Worm (Caenorhabditis elegans) whole organism, L1 larva: Measurements from ENCODE around the gene Y49A3A.3.
A peak's percentile ranks its signal among the peaks of the same experiment; 100 is the strongest.
"Not testable (repeated sequence)": the region's sequence is repeated elsewhere in the genome, so short reads cannot be mapped to it uniquely, and the experiment has no call there.

Experiments
- aha-1 ChIP-seq: fragments of 150-350 bp; optimal IDR thresholded peaks from 2 replicates; lab custom pipeline; 2014; ENCODE audit warnings: missing biosample characterization, missing genetic modification characterization
- alr-1 ChIP-seq: fragments of 200-800 bp; sonication (Bioruptor generic); optimal IDR thresholded peaks from 2 replicates; lab custom pipeline; 2018; ENCODE audit warnings: borderline replicate concordance, mild to moderate bottlenecking, missing genetic modification characterization, missing compliant biosample characterization
- aly-2 ChIP-seq: fragments of 150-350 bp; optimal IDR thresholded peaks from 2 replicates; lab custom pipeline; 2014; ENCODE audit warnings: missing biosample characterization, missing genetic modification characterization
- blmp-1 ChIP-seq: fragments of 150-350 bp; optimal IDR thresholded peaks from 2 replicates; lab custom pipeline; 2014; ENCODE audit warnings: missing biosample characterization, missing genetic modification characterization
- ceh-63 ChIP-seq: fragments of 200-800 bp; sonication (Bioruptor generic); optimal IDR thresholded peaks from 2 replicates; lab custom pipeline; 2018; ENCODE audit warnings: mild to moderate bottlenecking, missing genetic modification characterization, missing compliant biosample characterization
- ceh-82 ChIP-seq, 3 experiments: fragments of 150-350 bp in 1 of 3; sonication (generic microtip) in 2 of 3; optimal IDR thresholded peaks; 2 replicates each; lab custom pipeline; 2014 to 2017; ENCODE audit warnings: missing biosample characterization in 3 of 3, missing genetic modification characterization in 3 of 3
- ceh-88 ChIP-seq: fragments of 200-800 bp; sonication (Bioruptor generic); IDR thresholded peaks from 2 replicates; pipeline ENCODE4 v1.3.6; 2022; ENCODE audit warnings: missing genetic modification characterization, missing compliant biosample characterization
- dpl-1 ChIP-seq, 3 experiments: fragments of 150-350 bp in 2 of 3; sonication (generic microtip) in 1 of 3; optimal IDR thresholded peaks; 2 replicates each; lab custom pipeline; 2014 to 2017; ENCODE audit warnings: missing biosample characterization in 3 of 3, missing genetic modification characterization in 3 of 3, missing genetic modification reagents in 3 of 3
- efl-1 ChIP-seq, 4 experiments: fragments of 150-350 bp; optimal IDR thresholded peaks in 3 of 4; peaks in 1 of 4; 1 replicate in 1 of 4; 2 replicates in 3 of 4; lab custom pipeline; 2014; ENCODE audit warnings: missing biosample characterization in 2 of 4, missing genetic modification characterization in 2 of 4, missing genetic modification reagents in 2 of 4
- efl-3 ChIP-seq: fragments of 200-800 bp; sonication (Bioruptor generic); optimal IDR thresholded peaks from 2 replicates; lab custom pipeline; 2018; ENCODE audit warnings: mild to moderate bottlenecking, missing genetic modification characterization, missing compliant biosample characterization
- egl-27 ChIP-seq, 2 experiments: fragments of 150-350 bp in 1 of 2; sonication (generic microtip); optimal IDR thresholded peaks; 3 replicates each; lab custom pipeline; 2017 to 2018; ENCODE audit warnings: missing biosample characterization in 2 of 2, missing genetic modification characterization in 2 of 2, missing genetic modification reagents in 2 of 2
- elt-2 ChIP-seq: sonication (generic microtip); optimal IDR thresholded peaks from 2 replicates; lab custom pipeline; 2016; ENCODE audit warnings: missing genetic modification characterization, mild to moderate bottlenecking, inconsistent platforms, missing compliant biosample characterization, missing genetic modification reagents
- fos-1 ChIP-seq: fragments of 150-350 bp; optimal IDR thresholded peaks from 2 replicates; lab custom pipeline; 2014; ENCODE audit warnings: missing biosample characterization, missing genetic modification characterization
- hpl-2 ChIP-seq: fragments of 150-350 bp; optimal IDR thresholded peaks from 2 replicates; lab custom pipeline; 2014; ENCODE audit warnings: missing biosample characterization, missing genetic modification reagents, missing genetic modification characterization
- lin-14 ChIP-seq: fragments of 200-800 bp; sonication (Bioruptor generic); optimal IDR thresholded peaks from 2 replicates; lab custom pipeline; 2018; ENCODE audit warnings: mild to moderate bottlenecking, missing genetic modification characterization, moderate library complexity, missing compliant biosample characterization
- lin-35 ChIP-seq, 2 experiments: fragments of 150-350 bp; optimal IDR thresholded peaks; 2 replicates each; lab custom pipeline; 2014; ENCODE audit warnings: missing biosample characterization in 2 of 2, missing genetic modification characterization in 2 of 2, missing genetic modification reagents in 2 of 2
- lin-39 ChIP-seq: fragments of 150-350 bp; optimal IDR thresholded peaks from 2 replicates; lab custom pipeline; 2014; ENCODE audit warnings: missing biosample characterization, missing genetic modification reagents, missing genetic modification characterization
- mab-9 ChIP-seq: fragments of 200-800 bp; sonication (Bioruptor generic); IDR thresholded peaks from 2 replicates; pipeline ENCODE4 v1.3.6; 2022; ENCODE audit warnings: missing genetic modification reagents, missing genetic modification characterization, missing compliant biosample characterization
- mep-1 ChIP-seq: fragments of 150-350 bp; optimal IDR thresholded peaks from 2 replicates; lab custom pipeline; 2014; ENCODE audit warnings: missing biosample characterization, missing genetic modification characterization
- nhr-19 ChIP-seq: fragments of 200-800 bp; sonication (Bioruptor generic); conservative IDR thresholded peaks from 2 replicates; pipeline ENCODE4 v1.3.6; 2022; ENCODE audit warnings: missing genetic modification characterization, missing compliant biosample characterization
- nhr-47 ChIP-seq: sonication (generic microtip); optimal IDR thresholded peaks from 2 replicates; lab custom pipeline; 2016; ENCODE audit warnings: mild to moderate bottlenecking, missing genetic modification characterization, moderate library complexity, missing compliant biosample characterization
- nhr-71 ChIP-seq: sonication (generic microtip); optimal IDR thresholded peaks from 2 replicates; lab custom pipeline; 2016; ENCODE audit warnings: mild to moderate bottlenecking, missing genetic modification characterization, moderate library complexity, missing compliant biosample characterization
- nhr-76 ChIP-seq: sonication (generic microtip); optimal IDR thresholded peaks from 2 replicates; lab custom pipeline; 2017; ENCODE audit warnings: missing biosample characterization, missing genetic modification characterization
- nhr-77 ChIP-seq: fragments of 150-350 bp; optimal IDR thresholded peaks from 2 replicates; lab custom pipeline; 2014; ENCODE audit warnings: missing biosample characterization, missing genetic modification characterization
- nhr-84 ChIP-seq: sonication (generic microtip); optimal IDR thresholded peaks from 2 replicates; lab custom pipeline; 2017; ENCODE audit warnings: missing biosample characterization, missing genetic modification characterization
- nhr-90 ChIP-seq: sonication (generic microtip); optimal IDR thresholded peaks from 2 replicates; lab custom pipeline; 2016; ENCODE audit warnings: mild to moderate bottlenecking, missing genetic modification characterization, missing compliant biosample characterization; ENCODE audit not compliant: poor library complexity
- sptf-1 ChIP-seq: fragments of 150-350 bp; optimal IDR thresholded peaks from 2 replicates; lab custom pipeline; 2014; ENCODE audit warnings: missing biosample characterization, missing genetic modification characterization
- tbx-2 ChIP-seq: sonication (generic microtip); optimal IDR thresholded peaks from 2 replicates; lab custom pipeline; 2016; ENCODE audit warnings: missing genetic modification characterization, missing compliant biosample characterization
- tlp-1 ChIP-seq: fragments of 150-350 bp; optimal IDR thresholded peaks from 2 replicates; lab custom pipeline; 2014; ENCODE audit warnings: missing biosample characterization, missing genetic modification characterization
- unc-30 ChIP-seq: sonication (generic microtip); optimal IDR thresholded peaks from 2 replicates; lab custom pipeline; 2017; ENCODE audit warnings: missing biosample characterization, missing genetic modification characterization
- unc-62 ChIP-seq: fragments of 150-350 bp; optimal IDR thresholded peaks from 2 replicates; lab custom pipeline; 2014; ENCODE audit warnings: missing biosample characterization, missing genetic modification reagents, missing genetic modification characterization
- unc-86 ChIP-seq: sonication (generic microtip); optimal IDR thresholded peaks from 2 replicates; lab custom pipeline; 2016; ENCODE audit warnings: missing genetic modification characterization, missing compliant biosample characterization
- zag-1 ChIP-seq: fragments of 150-350 bp; optimal IDR thresholded peaks from 2 replicates; lab custom pipeline; 2014; ENCODE audit warnings: missing biosample characterization, missing genetic modification characterization
- zip-4 ChIP-seq: fragments of 200-800 bp; sonication (Bioruptor generic); optimal IDR thresholded peaks from 2 replicates; lab custom pipeline; 2018; ENCODE audit warnings: mild to moderate bottlenecking, missing genetic modification characterization, moderate library complexity, missing compliant biosample characterization
- ztf-11 ChIP-seq, 2 experiments: sonication (generic microtip); optimal IDR thresholded peaks; 2 replicates each; lab custom pipeline; 2016 to 2017; ENCODE audit warnings: missing genetic modification characterization in 2 of 2, missing biosample characterization in 1 of 2, missing compliant biosample characterization in 1 of 2
- ztf-4 ChIP-seq: fragments of 150-350 bp; optimal IDR thresholded peaks from 2 replicates; lab custom pipeline; 2014; ENCODE audit warnings: missing biosample characterization, missing genetic modification characterization

Gene Y49A3A.3

DNA sequence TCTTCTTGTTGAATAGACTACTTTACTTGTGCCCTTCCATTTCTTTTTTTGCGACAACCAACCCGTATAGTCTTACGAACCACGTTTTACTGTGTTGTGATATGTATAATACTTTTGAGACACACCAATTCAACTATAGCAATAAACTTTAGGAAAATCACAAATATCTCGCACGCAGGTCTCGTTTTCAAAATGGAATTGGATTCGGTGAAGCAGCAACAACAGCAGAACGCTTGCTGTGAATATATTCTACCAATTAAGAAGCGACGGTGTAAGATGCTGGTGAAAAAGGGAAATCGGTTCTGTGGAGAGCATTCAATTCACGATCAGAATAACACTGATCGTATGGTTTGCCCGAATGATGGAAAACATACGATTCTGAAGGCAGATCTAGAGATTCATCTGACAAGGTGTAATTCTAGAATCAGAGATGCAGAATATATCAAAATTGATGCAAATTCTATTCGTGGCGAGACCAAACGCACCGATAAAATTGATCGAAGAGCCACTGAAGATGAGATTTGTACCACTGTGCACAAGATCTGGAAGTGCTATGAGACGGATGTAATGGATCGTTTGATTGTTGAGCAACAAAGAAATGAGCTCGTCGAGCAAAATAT is at the start of gene Y49A3A.3 (continued):
- no peak for TF ChIP-seq ceh-63 (GFP tag; lab: Kevin White, UChicago)
- TF ChIP-seq hpl-2 (GFP tag; lab: Kevin White, UChicago), result no peak
- TF ChIP-seq nhr-76 (tag; lab: Kevin White, UChicago), result no peak
- peak in 1 of 2 experiments; percentile 34 for TF ChIP-seq lin-35 (GFP tag; optimal IDR thresholded peaks at IDR 0.05; lab: Kevin White, UChicago)
- no peak for TF ChIP-seq nhr-19 (GFP tag; lab: Robert Waterston, UW)
- no peak for TF ChIP-seq ztf-11 (tag; optimal IDR thresholded peaks at IDR 0.05; lab: Kevin White, UChicago)
- TF ChIP-seq nhr-84 (tag; lab: Kevin White, UChicago), result no peak
- TF ChIP-seq zip-4 (GFP tag; lab: Kevin White, UChicago), result no peak
- no peak for TF ChIP-seq alr-1 (tag; lab: Kevin White, UChicago)
- TF ChIP-seq aha-1 (tag; lab: Kevin White, UChicago), result no peak
- TF ChIP-seq nhr-47, result peak; percentile 20
- TF ChIP-seq fos-1 (tag; lab: Kevin White, UChicago), result no peak
- TF ChIP-seq unc-86 (tag; lab: Kevin White, UChicago), result no peak
- no peak for TF ChIP-seq zag-1 (tag; lab: Kevin White, UChicago)
- TF ChIP-seq mab-9 (GFP tag; lab: Robert Waterston, UW), result no peak
- no peak for TF ChIP-seq nhr-77
- peak; percentile 67 for TF ChIP-seq nhr-90 (tag; lab: Kevin White, UChicago)
- TF ChIP-seq aly-2, result peak; percentile 98
- TF ChIP-seq nhr-71, result peak; percentile 60
- TF ChIP-seq tlp-1 (tag; lab: Kevin White, UChicago), result no peak
- TF ChIP-seq mep-1 (tag; lab: Kevin White, UChicago), result no peak
- no peak for TF ChIP-seq lin-39 (tag; lab: Kevin White, UChicago)
- no peak for TF ChIP-seq ceh-82 (tag; optimal IDR thresholded peaks at IDR 0.05; lab: Kevin White, UChicago)
- TF ChIP-seq sptf-1 (tag; lab: Kevin White, UChicago), result no peak
- no peak for TF ChIP-seq unc-62 (GFP tag; lab: Kevin White, UChicago)
- peak; percentile 15 for TF ChIP-seq elt-2 (tag; lab: Kevin White, UChicago)
- TF ChIP-seq unc-30, result no peak
- no peak for TF ChIP-seq ceh-88 (GFP tag; lab: Robert Waterston, UW)
- TF ChIP-seq tbx-2, result no peak
- TF ChIP-seq efl-1 (optimal IDR thresholded peaks at IDR 0.05; lab: Kevin White, UChicago), result peak; percentile 9 to 32
- TF ChIP-seq efl-1 (GFP tag; optimal IDR thresholded peaks at IDR 0.05 in 1 of 2; lab: Kevin White, UChicago), result peak in 1 of 2 experiments; percentile 95
- no peak for TF ChIP-seq blmp-1 (tag; lab: Kevin White, UChicago)

DNA sequence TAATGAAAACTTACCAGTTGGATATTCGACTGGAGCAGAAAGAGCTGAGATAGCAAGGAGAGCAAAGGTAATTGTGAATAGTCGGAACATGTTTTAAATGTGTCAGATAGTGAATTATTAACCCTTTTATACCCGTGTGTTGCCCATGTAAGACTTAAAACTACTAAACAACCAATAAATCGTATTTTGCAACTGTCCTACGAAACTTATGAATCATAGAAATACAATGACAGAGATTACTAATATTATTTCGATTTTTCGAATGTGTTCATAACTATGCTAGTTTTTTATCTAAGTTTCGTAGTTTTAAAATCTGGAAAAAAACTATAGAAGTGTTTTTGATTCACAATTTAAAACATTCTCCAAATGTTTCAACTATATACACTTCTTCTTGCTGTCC is 47.4 kb upstream of the Y49A3A.3 start, which contains the start of gene spig-4:
spig-4 (minus strand) TSS at position 101 of the 400 bp plus-strand sequence.
- TF ChIP-seq nhr-19 (GFP tag; lab: Robert Waterston, UW); ceh-63 (GFP tag; lab: Kevin White, UChicago); nhr-71: not testable (repeated sequence)

DNA sequence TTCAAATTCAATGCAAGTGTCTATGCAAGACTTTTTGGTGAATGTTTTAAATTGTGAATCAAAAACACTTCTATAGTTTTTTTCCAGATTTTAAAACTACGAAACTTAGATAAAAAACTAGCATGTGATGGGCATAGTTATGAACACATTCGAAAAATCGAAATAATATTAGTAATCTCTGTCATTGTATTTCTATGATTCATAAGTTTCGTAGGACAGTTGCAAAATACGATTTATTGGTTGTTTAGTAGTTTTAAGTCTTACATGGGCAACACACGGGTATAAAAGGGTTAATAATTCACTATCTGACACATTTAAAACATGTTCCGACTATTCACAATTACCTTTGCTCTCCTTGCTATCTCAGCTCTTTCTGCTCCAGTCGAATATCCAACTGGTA is 46.0 kb upstream of the Y49A3A.3 start, which contains the start of gene spig-5:
spig-5 (plus strand) TSS at position 301 of the 400 bp plus-strand sequence.
- TF ChIP-seq lin-14 (GFP tag; lab: Kevin White, UChicago); dpl-1 (GFP tag; optimal IDR thresholded peaks at IDR 0.05; lab: Kevin White, UChicago); nhr-19 (GFP tag; lab: Robert Waterston, UW): not testable (repeated sequence)

DNA sequence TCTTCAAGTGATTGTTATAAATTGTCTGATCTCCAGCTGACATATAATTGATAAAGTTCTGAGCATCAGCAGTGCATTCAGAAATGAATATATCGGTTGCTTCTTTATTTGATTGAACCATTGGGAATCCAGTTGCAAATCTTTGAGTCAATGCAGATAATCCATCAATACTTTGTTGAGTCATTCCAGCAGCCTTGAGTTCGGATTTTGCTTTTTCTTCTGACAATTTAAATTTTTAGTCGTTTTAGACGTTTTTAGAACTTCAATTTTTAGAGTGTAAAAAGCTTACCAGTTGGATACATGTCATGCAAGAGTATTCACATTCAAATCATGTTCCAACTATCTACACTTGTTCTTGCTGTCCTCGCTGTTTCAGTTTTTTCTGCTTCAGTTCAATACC is 44.6 kb upstream of the Y49A3A.3 start, which contains the start of gene F14D7.14:
F14D7.14 (plus strand) TSS at position 301 of the 400 bp plus-strand sequence.
- not testable (repeated sequence) for TF ChIP-seq ztf-4 (tag; lab: Kevin White, UChicago); efl-3; egl-27 (tag; optimal IDR thresholded peaks at IDR 0.05; lab: Kevin White, UChicago)
- TF ChIP-seq, all 84 proteins: peak for 0; not testable (repeated sequence) for 84
